Worm (Caenorhabditis elegans) whole organism, young adult: ENCODE measurements around the gene C25H3.11.

ENCODE experiments used
- Y53F4B.3 ChIP-seq: fragments of 200-800 bp; sonication (Bioruptor generic); IDR thresholded peaks from 2 replicates; pipeline ENCODE4 v1.3.6; 2022; ENCODE audit warnings: missing genetic modification reagents, missing genetic modification characterization, missing compliant biosample characterization
- ama-1 ChIP-seq, 3 experiments: fragments of 150-350 bp in 1 of 3; sonication (generic microtip) in 2 of 3; optimal IDR thresholded peaks; 2 replicates each; lab custom pipeline; 2014 to 2018; ENCODE audit warnings: missing biosample characterization in 2 of 3, missing genetic modification characterization in 2 of 3, missing genetic modification reagents in 2 of 3
- ceh-40 ChIP-seq: fragments of 200-800 bp; sonication (Bioruptor generic); IDR thresholded peaks from 2 replicates; pipeline ENCODE4 v1.3.6; 2022; ENCODE audit warnings: missing genetic modification characterization, missing compliant biosample characterization
- hsf-1 ChIP-seq: fragments of 200-800 bp; sonication (Bioruptor generic); IDR thresholded peaks from 2 replicates; pipeline ENCODE4 v1.3.6; 2022; ENCODE audit warnings: missing genetic modification reagents, missing genetic modification characterization, missing compliant biosample characterization
- nfya-1 ChIP-seq: sonication (generic microtip); optimal IDR thresholded peaks from 2 replicates; lab custom pipeline; 2017; ENCODE audit warnings: antibody characterized with exemption, missing compliant biosample characterization, missing genetic modification characterization, borderline replicate concordance; ENCODE audit not compliant: insufficient read depth
- nhr-179 ChIP-seq: sonication (generic microtip); optimal IDR thresholded peaks from 2 replicates; lab custom pipeline; 2016; ENCODE audit warnings: mild to moderate bottlenecking, missing genetic modification characterization, missing compliant biosample characterization
- rec-8 ChIP-seq, 2 experiments: sonication (generic microtip); optimal IDR thresholded peaks; 2 replicates each; lab custom pipeline; 2016; ENCODE audit warnings: mild to moderate bottlenecking in 2 of 2, missing genetic modification characterization in 2 of 2, missing genetic modification reagents in 2 of 2, missing genotype in 2 of 2, missing biosample characterization in 1 of 2, missing compliant biosample characterization in 1 of 2, moderate library complexity in 1 of 2
- sdz-38 ChIP-seq: sonication (generic microtip); optimal IDR thresholded peaks from 2 replicates; lab custom pipeline; 2016; ENCODE audit warnings: missing genotype, missing genetic modification characterization, missing compliant biosample characterization
- unc-62 ChIP-seq: fragments of 150-350 bp; optimal IDR thresholded peaks from 2 replicates; lab custom pipeline; 2014; ENCODE audit warnings: missing biosample characterization, missing genetic modification reagents, missing genetic modification characterization
- ztf-28 ChIP-seq: fragments of 200-800 bp; sonication (Bioruptor generic); IDR thresholded peaks from 2 replicates; pipeline ENCODE4 v1.3.6; 2022; ENCODE audit warnings: missing genetic modification reagents, missing genetic modification characterization, missing compliant biosample characterization

DNA sequence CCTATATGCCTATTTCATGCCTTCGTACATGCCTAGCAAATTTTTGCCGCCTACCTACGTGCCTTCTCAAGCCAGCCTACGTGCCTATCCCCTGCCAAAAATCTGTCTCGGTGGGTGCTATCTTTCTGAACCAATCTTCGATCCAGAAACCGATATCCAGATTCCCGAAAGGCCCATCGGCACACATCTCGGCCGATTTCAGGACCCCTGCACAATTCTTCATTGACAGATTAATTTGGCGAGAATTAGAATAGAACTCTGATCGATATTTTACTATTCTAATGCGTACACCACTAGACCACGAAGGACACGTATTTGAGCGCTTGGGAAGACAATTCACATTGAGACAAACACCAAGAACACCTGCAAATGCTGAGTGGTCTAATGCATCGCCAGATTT is 21.3 kb downstream of the C25H3.11 start:
- no peak for TF ChIP-seq hsf-1 (GFP tag; lab: Robert Waterston, UW)
- TF ChIP-seq Y53F4B.3 (GFP tag; lab: Robert Waterston, UW), result no peak
- no peak for TF ChIP-seq ama-1 (optimal IDR thresholded peaks at IDR 0.05; lab: Kevin White, UChicago)
- no peak for TF ChIP-seq ama-1 (GFP tag; optimal IDR thresholded peaks at IDR 0.05; lab: Kevin White, UChicago)
- TF ChIP-seq unc-62 (GFP tag; lab: Kevin White, UChicago), result no peak
- TF ChIP-seq ztf-28 (GFP tag; lab: Robert Waterston, UW), result no peak
- TF ChIP-seq sdz-38 (tag; lab: Kevin White, UChicago), result no peak
- no peak for TF ChIP-seq nhr-179 (tag; lab: Kevin White, UChicago)
- no peak for TF ChIP-seq rec-8 (tag; optimal IDR thresholded peaks at IDR 0.05; lab: Kevin White, UChicago)
- TF ChIP-seq ceh-40 (GFP tag; lab: Robert Waterston, UW), result no peak
- TF ChIP-seq nfya-1, result no peak
